Worm (Caenorhabditis elegans) whole organism, late embryonic: Measurements from ENCODE around the gene C07B5.3.
A peak's percentile ranks its signal among the peaks of the same experiment; 100 is the strongest.

Experiments
- C38D4.7 ChIP-seq: fragments of 200-800 bp; sonication (Bioruptor generic); optimal IDR thresholded peaks from 2 replicates; lab custom pipeline; 2018; ENCODE audit warnings: mild to moderate bottlenecking, missing genetic modification characterization, moderate library complexity, missing compliant biosample characterization
- F13H6.1 ChIP-seq: sonication (generic microtip); optimal IDR thresholded peaks from 2 replicates; lab custom pipeline; 2016; ENCODE audit warnings: missing genetic modification characterization, missing compliant biosample characterization
- K02D7.2 ChIP-seq: sonication (generic microtip); optimal IDR thresholded peaks from 2 replicates; lab custom pipeline; 2017; ENCODE audit warnings: mild to moderate bottlenecking, missing genetic modification characterization, missing compliant biosample characterization
- K09A11.1 ChIP-seq: sonication (generic microtip); optimal IDR thresholded peaks from 2 replicates; lab custom pipeline; 2017; ENCODE audit warnings: antibody characterized with exemption, mild to moderate bottlenecking, missing genetic modification characterization, missing compliant biosample characterization; ENCODE audit not compliant: insufficient read depth
- ahr-1 ChIP-seq: sonication (generic microtip); optimal IDR thresholded peaks from 2 replicates; lab custom pipeline; 2016; ENCODE audit warnings: missing genetic modification characterization, missing compliant biosample characterization
- ama-1 ChIP-seq: fragments of 150-350 bp; optimal IDR thresholded peaks from 2 replicates; lab custom pipeline; 2014
- ceh-18 ChIP-seq: sonication (generic microtip); optimal IDR thresholded peaks from 2 replicates; lab custom pipeline; 2016; ENCODE audit warnings: missing genetic modification characterization, missing compliant biosample characterization
- ceh-22 ChIP-seq: sonication (generic microtip); optimal IDR thresholded peaks from 2 replicates; lab custom pipeline; 2017; ENCODE audit warnings: missing biosample characterization, missing genetic modification characterization
- ceh-30 ChIP-seq: fragments of 150-350 bp; optimal IDR thresholded peaks from 2 replicates; lab custom pipeline; 2014; ENCODE audit warnings: missing biosample characterization, missing genetic modification characterization
- ceh-31 ChIP-seq: sonication (generic microtip); optimal IDR thresholded peaks from 2 replicates; lab custom pipeline; 2016; ENCODE audit warnings: missing genetic modification characterization, missing compliant biosample characterization
- ceh-48 ChIP-seq: sonication (generic microtip); optimal IDR thresholded peaks from 2 replicates; lab custom pipeline; 2016; ENCODE audit warnings: missing genetic modification characterization, inconsistent platforms, missing compliant biosample characterization
- dmd-4 ChIP-seq: sonication (generic microtip); optimal IDR thresholded peaks from 2 replicates; lab custom pipeline; 2016; ENCODE audit warnings: borderline replicate concordance, missing genetic modification characterization, missing compliant biosample characterization
- elt-2 ChIP-seq: sonication (generic microtip); optimal IDR thresholded peaks from 2 replicates; lab custom pipeline; 2016; ENCODE audit warnings: missing genetic modification reagents, missing genetic modification characterization, missing compliant biosample characterization
- elt-4 ChIP-seq: sonication (generic microtip); optimal IDR thresholded peaks from 2 replicates; lab custom pipeline; 2016; ENCODE audit warnings: missing genetic modification characterization, missing compliant biosample characterization
- ets-4 ChIP-seq: sonication (generic microtip); optimal IDR thresholded peaks from 2 replicates; lab custom pipeline; 2016; ENCODE audit warnings: missing genetic modification characterization, missing compliant biosample characterization
- eyg-1 ChIP-seq: sonication (generic microtip); optimal IDR thresholded peaks from 2 replicates; lab custom pipeline; 2016; ENCODE audit warnings: missing genotype, missing genetic modification characterization, missing compliant biosample characterization
- fax-1 ChIP-seq: sonication (generic microtip); optimal IDR thresholded peaks from 2 replicates; lab custom pipeline; 2016; ENCODE audit warnings: missing genotype, missing genetic modification characterization, missing compliant biosample characterization
- fkh-10 ChIP-seq: fragments of 150-350 bp; optimal IDR thresholded peaks from 2 replicates; lab custom pipeline; 2014; ENCODE audit warnings: missing biosample characterization, missing genetic modification reagents, missing genetic modification characterization
- hlh-13 ChIP-seq: fragments of 200-800 bp; sonication (Bioruptor generic); optimal IDR thresholded peaks from 2 replicates; lab custom pipeline; 2018; ENCODE audit warnings: mild to moderate bottlenecking, missing genetic modification characterization, missing compliant biosample characterization
- hlh-30 ChIP-seq: sonication (generic microtip); optimal IDR thresholded peaks from 2 replicates; lab custom pipeline; 2017; ENCODE audit warnings: antibody characterized with exemption, missing genetic modification characterization, missing compliant biosample characterization; ENCODE audit not compliant: insufficient read depth
- hlh-8 ChIP-seq: sonication (generic microtip); optimal IDR thresholded peaks from 2 replicates; lab custom pipeline; 2016; ENCODE audit warnings: missing genotype, missing genetic modification characterization, missing compliant biosample characterization
- lin-11 ChIP-seq: fragments of 200-800 bp; sonication (Bioruptor generic); optimal IDR thresholded peaks from 2 replicates; lab custom pipeline; 2018; ENCODE audit warnings: mild to moderate bottlenecking, missing genetic modification characterization, missing compliant biosample characterization
- madf-2 ChIP-seq: sonication (generic microtip); optimal IDR thresholded peaks from 2 replicates; lab custom pipeline; 2017; ENCODE audit warnings: missing genetic modification characterization, missing compliant biosample characterization
- nhr-11 ChIP-seq: fragments of 150-350 bp; optimal IDR thresholded peaks from 2 replicates; lab custom pipeline; 2014; ENCODE audit warnings: missing biosample characterization, missing genetic modification characterization
- pax-1 ChIP-seq: fragments of 150-350 bp; optimal IDR thresholded peaks from 2 replicates; lab custom pipeline; 2014; ENCODE audit warnings: missing biosample characterization, missing genetic modification characterization
- pha-2 ChIP-seq: sonication (generic microtip); optimal IDR thresholded peaks from 2 replicates; lab custom pipeline; 2017; ENCODE audit warnings: mild to moderate bottlenecking, missing genetic modification characterization, missing compliant biosample characterization
- pha-4 ChIP-seq: fragments of 150-350 bp; optimal IDR thresholded peaks from 2 replicates; lab custom pipeline; 2018; ENCODE audit warnings: missing biosample characterization, missing genetic modification reagents, missing genetic modification characterization
- sox-2 ChIP-seq: fragments of 200-800 bp; sonication (Bioruptor generic); IDR thresholded peaks from 2 replicates; pipeline ENCODE4 v1.3.6; 2022; ENCODE audit warnings: missing genetic modification reagents, missing genetic modification characterization, missing compliant biosample characterization
- sox-4 ChIP-seq: sonication (generic microtip); optimal IDR thresholded peaks from 2 replicates; lab custom pipeline; 2017; ENCODE audit warnings: mild to moderate bottlenecking, missing genetic modification characterization, inconsistent platforms, missing compliant biosample characterization
- syd-9 ChIP-seq: sonication (generic microtip); optimal IDR thresholded peaks from 2 replicates; lab custom pipeline; 2016; ENCODE audit warnings: mild to moderate bottlenecking, missing genetic modification characterization, moderate library complexity, missing compliant biosample characterization
- tbx-7 ChIP-seq: sonication (generic microtip); optimal IDR thresholded peaks from 2 replicates; lab custom pipeline; 2016; ENCODE audit warnings: missing genotype, missing genetic modification characterization, missing compliant biosample characterization
- unc-55 ChIP-seq: sonication (generic microtip); optimal IDR thresholded peaks from 2 replicates; lab custom pipeline; 2017; ENCODE audit warnings: missing biosample characterization, missing genetic modification reagents, missing genetic modification characterization

Gene C07B5.3

DNA sequence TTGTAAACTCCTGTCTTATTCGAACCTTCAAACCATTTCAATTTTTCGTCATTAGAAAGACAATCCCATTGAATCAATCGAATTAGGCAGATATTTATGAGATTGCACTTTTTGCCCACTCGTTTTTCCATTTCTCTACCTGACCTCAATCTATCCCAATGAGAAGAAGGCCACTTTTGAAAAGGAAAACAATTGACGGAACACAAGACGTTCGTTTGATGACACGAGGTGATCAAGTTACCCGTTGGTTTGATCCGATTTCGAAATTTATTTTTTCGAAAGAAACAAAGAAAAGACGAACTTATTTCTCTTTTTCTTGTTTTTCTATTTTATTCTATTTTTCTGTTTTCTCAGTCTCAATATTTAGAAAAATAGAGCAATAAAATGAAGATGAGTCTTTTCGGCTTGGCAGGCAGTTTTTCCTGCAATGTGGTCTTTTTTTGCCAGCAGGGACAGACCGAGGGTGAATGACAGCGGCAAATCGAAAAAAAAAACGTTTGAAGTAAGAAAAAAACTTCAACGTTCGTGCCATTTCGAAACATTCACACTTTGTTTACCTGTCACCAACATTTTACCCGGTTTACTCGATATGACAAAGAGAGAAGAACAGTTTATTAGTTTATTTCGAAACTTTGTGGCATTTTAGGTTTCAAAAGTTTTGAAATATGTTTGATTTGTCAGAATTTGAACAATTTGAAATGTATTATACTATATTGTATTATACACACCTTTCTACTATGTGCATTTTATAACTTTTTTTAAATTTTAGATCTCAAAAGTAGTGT lies 25.2 kb upstream of the C07B5.3 start:
- TF ChIP-seq ceh-30 (tag; lab: Kevin White, UChicago), result no peak
- TF ChIP-seq F13H6.1 (tag; lab: Kevin White, UChicago), result no peak
- no peak for TF ChIP-seq K02D7.2
- no peak for TF ChIP-seq K09A11.1 (tag; lab: Kevin White, UChicago)
- TF ChIP-seq lin-11 (tag; lab: Kevin White, UChicago), result no peak
- no peak for TF ChIP-seq nhr-11 (tag; lab: Kevin White, UChicago)
- no peak for TF ChIP-seq tbx-7 (tag; lab: Kevin White, UChicago)
- TF ChIP-seq ama-1 (lab: Kevin White, UChicago), result no peak
- no peak for TF ChIP-seq hlh-30 (tag; lab: Kevin White, UChicago)
- no peak for TF ChIP-seq ceh-31

DNA sequence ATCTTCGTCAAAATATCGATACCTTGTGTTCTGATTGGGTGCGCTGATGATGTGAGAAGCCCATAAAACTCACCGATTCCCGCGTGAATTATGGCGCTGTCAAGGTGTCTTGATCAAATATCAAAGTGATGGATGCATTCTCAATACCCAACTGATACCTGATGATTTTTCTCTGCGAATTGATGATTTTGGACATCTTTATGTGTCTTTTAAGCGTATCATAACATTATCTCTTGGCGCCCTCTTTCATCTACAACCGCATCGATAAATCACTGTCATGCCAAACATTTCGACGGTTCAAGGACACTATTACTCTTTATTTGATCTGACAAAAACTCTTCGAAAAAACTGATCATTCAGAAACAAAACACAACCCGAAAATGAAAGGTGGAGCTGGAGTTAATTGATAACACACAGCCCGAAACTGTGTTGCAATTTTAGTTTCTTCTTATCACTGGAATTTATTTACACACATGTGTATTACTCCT lies 24.3 kb upstream of the C07B5.3 start:
- TF ChIP-seq pax-1 (tag; lab: Kevin White, UChicago) (no peak), unc-55 (GFP tag; lab: Kevin White, UChicago) (peak; percentile 57)

DNA sequence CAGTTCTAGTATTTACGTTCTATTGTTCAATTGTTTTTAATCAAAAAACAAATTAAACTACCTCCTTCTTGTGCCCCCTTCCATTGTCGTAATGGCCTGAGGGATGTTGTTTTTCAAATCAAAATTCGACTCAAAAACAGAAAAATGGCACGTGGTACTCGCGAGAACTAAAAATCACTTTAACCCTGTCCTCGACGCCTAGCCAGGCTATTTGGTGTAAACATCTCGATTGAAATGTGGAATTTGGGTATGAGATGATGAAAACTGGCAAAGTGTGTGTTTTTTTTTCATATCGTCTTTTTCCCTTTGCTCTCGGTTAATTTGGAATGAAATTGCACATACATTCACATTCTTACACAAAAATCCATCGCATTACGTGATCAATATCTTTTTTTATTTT lies 23.6 kb upstream of the C07B5.3 start:
- TF ChIP-seq fkh-10 (GFP tag; lab: Kevin White, UChicago), result no peak
- no peak for TF ChIP-seq pax-1 (tag; lab: Kevin White, UChicago)
- TF ChIP-seq sox-4, result no peak
- no peak for TF ChIP-seq C38D4.7 (GFP tag; lab: Kevin White, UChicago)
- TF ChIP-seq madf-2 (tag; lab: Kevin White, UChicago), result no peak
- no peak for TF ChIP-seq fax-1 (tag; lab: Kevin White, UChicago)
- TF ChIP-seq syd-9 (tag; lab: Kevin White, UChicago), result no peak
- TF ChIP-seq F13H6.1 (tag; lab: Kevin White, UChicago), result no peak
- TF ChIP-seq pha-4 (tag; lab: Kevin White, UChicago), result no peak
- no peak for TF ChIP-seq hlh-8 (tag; lab: Kevin White, UChicago)
- TF ChIP-seq ets-4 (tag; lab: Kevin White, UChicago), result no peak
- TF ChIP-seq K02D7.2, result no peak

DNA sequence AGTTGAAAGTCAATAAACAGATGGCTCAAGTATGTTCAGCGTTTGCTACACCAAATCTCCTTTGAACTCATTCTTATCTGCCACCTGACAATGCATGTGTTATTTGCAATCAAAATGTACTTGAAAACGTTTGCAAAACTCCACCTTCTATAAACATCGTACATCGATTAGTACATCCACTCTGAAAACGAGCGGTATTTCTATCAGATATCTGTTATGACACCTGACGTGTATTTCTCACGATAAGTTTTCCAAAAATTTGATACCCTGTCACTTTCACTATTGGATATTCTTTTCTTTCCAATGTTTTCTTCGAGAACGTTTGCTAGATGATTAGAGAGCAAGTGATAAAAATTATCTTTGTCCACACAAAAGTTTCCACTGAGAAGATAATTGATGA lies 21.4 kb upstream of the C07B5.3 start:
- no peak for TF ChIP-seq ahr-1 (tag; lab: Kevin White, UChicago)
- TF ChIP-seq ceh-18 (tag; lab: Kevin White, UChicago), result peak; percentile 34
- no peak for TF ChIP-seq dmd-4
- TF ChIP-seq hlh-13 (GFP tag; lab: Kevin White, UChicago), result no peak
- TF ChIP-seq, all 69 proteins: peak for 1

DNA sequence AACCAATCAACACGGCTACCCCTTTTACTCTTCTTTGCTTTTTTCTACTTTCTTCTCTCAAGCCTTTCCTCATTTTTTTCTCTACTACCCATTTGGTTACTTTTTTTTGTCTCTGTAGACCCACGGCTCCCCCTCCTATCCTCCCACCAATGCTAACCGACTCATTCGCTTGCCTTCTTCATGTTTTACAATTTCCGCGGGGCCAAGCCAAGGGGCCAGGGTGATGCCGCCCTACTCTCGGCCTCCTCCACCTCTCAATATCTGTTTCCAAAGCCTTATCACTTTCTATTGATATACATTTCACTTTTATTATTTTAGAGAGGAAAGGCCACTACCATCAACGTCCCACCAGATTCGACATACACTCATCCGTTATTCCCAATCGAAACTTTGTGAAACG lies 20.3 kb upstream of the C07B5.3 start, which contains the start of gene F49E2.5:
TSS of gene F49E2.5 (plus strand) at position 301 of the 400 bp plus-strand sequence.
- peak; percentile 15 for TF ChIP-seq ceh-18 (tag; lab: Kevin White, UChicago)
- no peak for TF ChIP-seq eyg-1 (tag; lab: Kevin White, UChicago)
- no peak for TF ChIP-seq elt-4 (tag; lab: Kevin White, UChicago)
- TF ChIP-seq ceh-22, result no peak
- TF ChIP-seq sox-2 (GFP tag; lab: Robert Waterston, UW), result no peak
- no peak for TF ChIP-seq elt-2 (tag; lab: Kevin White, UChicago)
- TF ChIP-seq pha-2 (tag; lab: Kevin White, UChicago), result no peak

DNA sequence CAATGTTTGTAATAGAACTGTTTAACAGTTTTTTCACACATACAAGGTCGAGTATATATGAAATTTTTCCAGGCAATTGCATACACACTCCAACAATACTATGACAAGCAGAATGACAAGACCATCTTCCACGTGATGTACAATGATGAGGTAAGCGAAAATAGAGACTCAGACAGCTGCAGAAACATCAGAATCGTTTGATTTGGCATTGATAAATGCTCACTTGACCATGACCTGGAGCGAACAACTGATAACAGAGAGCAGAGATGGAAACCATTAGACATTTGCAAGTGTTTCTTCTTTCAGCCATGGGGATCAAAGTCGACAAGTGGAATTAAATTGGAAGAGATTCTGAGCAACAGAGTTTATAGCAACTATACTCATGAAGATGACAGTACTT lies 17.4 kb upstream of the C07B5.3 start:
- TF ChIP-seq ceh-18 (tag; lab: Kevin White, UChicago) (no peak), pax-1 (tag; lab: Kevin White, UChicago) (no peak), elt-2 (tag; lab: Kevin White, UChicago) (peak; percentile 81), fkh-10 (GFP tag; lab: Kevin White, UChicago) (no peak), ceh-48 (tag; lab: Kevin White, UChicago) (no peak)
